Worm (Caenorhabditis elegans) whole organism, midembryonic: ENCODE data around the gene rcd-1.

Source experiments
- flt-1 ChIP-seq: fragments of 200-800 bp; sonication (Bioruptor generic); IDR thresholded peaks from 2 replicates; pipeline ENCODE4 v1.3.6; 2022; ENCODE audit warnings: missing genetic modification characterization, missing compliant biosample characterization
- ref-1 ChIP-seq: fragments of 200-800 bp; sonication (Bioruptor generic); conservative IDR thresholded peaks from 2 replicates; pipeline ENCODE4 v1.3.6; 2022; ENCODE audit warnings: missing genetic modification reagents, missing genetic modification characterization, missing compliant biosample characterization
- ztf-29 ChIP-seq: fragments of 200-800 bp; sonication (Bioruptor generic); IDR thresholded peaks from 2 replicates; pipeline ENCODE4 v1.3.6; 2022; ENCODE audit warnings: missing genetic modification reagents, missing genetic modification characterization, missing compliant biosample characterization

DNA sequence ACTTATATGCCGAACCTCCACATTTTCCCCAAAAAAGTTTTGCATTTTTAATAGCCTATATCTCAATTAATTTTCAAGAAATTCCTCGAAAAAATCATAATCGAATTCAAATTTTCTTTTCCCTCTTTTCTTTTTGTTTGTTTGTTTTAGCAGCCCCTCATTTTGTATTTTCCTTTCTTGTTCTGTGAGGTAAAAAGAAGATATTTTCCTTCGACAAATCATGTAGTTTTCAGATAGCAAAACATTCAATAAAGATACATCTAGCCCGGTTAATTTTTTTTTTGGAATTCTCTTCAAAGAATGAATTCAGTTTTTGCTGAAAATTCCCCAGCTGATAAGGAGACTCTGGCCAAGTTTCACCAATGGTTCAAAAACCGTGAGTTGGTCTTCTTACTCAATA lies 22.0 kb downstream of the rcd-1 start, which contains the start of gene T24E12.3:
- TF ChIP-seq ref-1 (GFP tag; lab: Robert Waterston, UW), result no peak
- TF ChIP-seq flt-1 (GFP tag; lab: Robert Waterston, UW), result no peak
- no peak for TF ChIP-seq ztf-29 (GFP tag; lab: Robert Waterston, UW)
